Fruit fly (Drosophila melanogaster): ENCODE measurements around the gene CG32532.

The CG32532 gene

dm6 chrX:19495611-19496583 lies 51.4 kb downstream of the CG32532 start (continued):
- no peak for TF ChIP-seq crp (GFP tag; optimal IDR thresholded peaks at IDR 0.05)
- no peak for TF ChIP-seq Stat92E (GFP tag; optimal IDR thresholded peaks at IDR 0.05)
- TF ChIP-seq vvl (GFP tag; IDR thresholded peaks at IDR 0.05) = no peak
- TF ChIP-seq cas (GFP tag; IDR thresholded peaks at IDR 0.05) = 0 out of 2 replicates have a peak, but pooled peaks have one; percentile 17
- peak; percentile 94 for TF ChIP-seq CG32532 (GFP tag; IDR thresholded peaks at IDR 0.05)
- no peak for TF ChIP-seq ash1 (GFP tag; optimal IDR thresholded peaks at IDR 0.05)
- peak; percentile 73 for TF ChIP-seq gem (tag; optimal IDR thresholded peaks at IDR 0.05)
- peak; percentile 46 to 47 for TF ChIP-seq dpn (GFP tag; optimal IDR thresholded peaks at IDR 0.05)
- TF ChIP-seq CG12155 (GFP tag; optimal IDR thresholded peaks at IDR 0.05) = peak; percentile 28
- TF ChIP-seq Doc3 (GFP tag; IDR thresholded peaks at IDR 0.05; ENCODE audit: partially characterized antibody) = no peak; the same call in 2 of the 3 replicates
- peak; percentile 25 for TF ChIP-seq CG1529 (GFP tag; optimal IDR thresholded peaks at IDR 0.05)
- TF ChIP-seq ci (GFP tag; IDR thresholded peaks at IDR 0.05) = peak; percentile 65; the same call in 2 of the 3 replicates
- no peak for TF ChIP-seq Sox100B (GFP tag; optimal IDR thresholded peaks at IDR 0.05)
- TF ChIP-seq zfh1 (GFP tag; IDR thresholded peaks at IDR 0.05) = peak; percentile 57; the same call in 2 of the 3 replicates
- TF ChIP-seq Max (GFP tag; optimal IDR thresholded peaks at IDR 0.05) = peak; percentile 16
- TF ChIP-seq Fer3 (tag; optimal IDR thresholded peaks at IDR 0.05) = peak; percentile 59
- no peak for TF ChIP-seq eve (GFP tag; optimal IDR thresholded peaks at IDR 0.05)
- TF ChIP-seq Jarid2 (GFP tag; optimal IDR thresholded peaks at IDR 0.05) = no peak
- peak; percentile 71 for TF ChIP-seq dmrt99B (tag; optimal IDR thresholded peaks at IDR 0.05)
- TF ChIP-seq gro (GFP tag; optimal IDR thresholded peaks at IDR 0.05) = peak; percentile 51
- peak; percentile 22 for TF ChIP-seq Mes4 (GFP tag; optimal IDR thresholded peaks at IDR 0.05)
- TF ChIP-seq aop (GFP tag; IDR thresholded peaks at IDR 0.05) = no peak
- no peak for TF ChIP-seq emc (GFP tag; optimal IDR thresholded peaks at IDR 0.05)
- TF ChIP-seq CG12299 (tag; optimal IDR thresholded peaks at IDR 0.05) = peak; percentile 56
- TF ChIP-seq sc (optimal IDR thresholded peaks at IDR 0.05) = no peak
- no peak for TF ChIP-seq sc (GFP tag; optimal IDR thresholded peaks at IDR 0.05)
- TF ChIP-seq Dll (GFP tag; IDR thresholded peaks at IDR 0.05; ENCODE audit: partially characterized antibody) = no peak
- peak; percentile 37 for TF ChIP-seq CG6854 (GFP tag; optimal IDR thresholded peaks at IDR 0.05)
- no peak; the same call in 2 of the 3 replicates for TF ChIP-seq knrl (GFP tag; IDR thresholded peaks at IDR 0.05; ENCODE audit: partially characterized antibody)
- TF ChIP-seq gfzf (GFP tag; optimal IDR thresholded peaks at IDR 0.05) = no peak
- TF ChIP-seq Gug (GFP tag; IDR thresholded peaks at IDR 0.05) = peak; percentile 45; the same call in 2 of the 4 replicates
- TF ChIP-seq NC2β (GFP tag; optimal IDR thresholded peaks at IDR 0.05) = no peak
- TF ChIP-seq Usf (GFP tag; optimal IDR thresholded peaks at IDR 0.05) = peak; percentile 24
- no peak for TF ChIP-seq CG17912 (GFP tag; optimal IDR thresholded peaks at IDR 0.05)
- TF ChIP-seq CG8388 (GFP tag; optimal IDR thresholded peaks at IDR 0.05) = peak; percentile 53
- peak; percentile 63 for TF ChIP-seq CHES-1-like (GFP tag; optimal IDR thresholded peaks at IDR 0.05)
- no peak for TF ChIP-seq wek (GFP tag; optimal IDR thresholded peaks at IDR 0.05)
- no peak for TF ChIP-seq Dp (GFP tag; optimal IDR thresholded peaks at IDR 0.05)
- TF ChIP-seq tll (GFP tag; optimal IDR thresholded peaks at IDR 0.05) = no peak
- peak; percentile 43; the same call in 1 of the 2 replicates for TF ChIP-seq CG14667 (GFP tag; IDR thresholded peaks at IDR 0.05)
- TF ChIP-seq CG14710 (tag; optimal IDR thresholded peaks at IDR 0.05) = no peak
- TF ChIP-seq sug (tag; optimal IDR thresholded peaks at IDR 0.05) = peak; percentile 81
- TF ChIP-seq Antp (GFP tag; optimal IDR thresholded peaks at IDR 0.05) = peak; percentile 73
- TF ChIP-seq shn (GFP tag; optimal IDR thresholded peaks at IDR 0.05) = peak; percentile 59
- TF ChIP-seq Dref (GFP tag; IDR thresholded peaks at IDR 0.05) = no peak
- no peak for TF ChIP-seq usp (GFP tag; optimal IDR thresholded peaks at IDR 0.05)
- no peak for TF ChIP-seq Deaf1 (tag; optimal IDR thresholded peaks at IDR 0.05)
- no peak for TF ChIP-seq Lpt (GFP tag; optimal IDR thresholded peaks at IDR 0.05)

All from whole organism, embryonic.